Fruit fly (Drosophila melanogaster) whole organism, embryonic: ENCODE data around the gene topi.

Experiments
- ATbp ChIP-seq: fragments of 200-800 bp; sonication (Bioruptor generic); optimal IDR thresholded peaks from 2 replicates; lab custom pipeline; 2017; ENCODE audit warnings: missing biosample characterization, mild to moderate bottlenecking, missing genetic modification characterization, missing genetic modification reagents
- CG10366 ChIP-seq: fragments of 200-800 bp; sonication (Bioruptor generic); IDR thresholded peaks from 2 replicates; pipeline ENCODE4 v1.3.6; 2022; ENCODE audit warnings: missing biosample characterization, missing genetic modification characterization
- CG11093 ChIP-seq: fragments of 200-800 bp; sonication (Bioruptor generic); IDR thresholded peaks from 3 replicates; pipeline ENCODE4 v1.3.6; 2022; ENCODE audit warnings: missing biosample characterization, missing genetic modification characterization
- CG12155 ChIP-seq: fragments of 200-800 bp; sonication (Bioruptor generic); optimal IDR thresholded peaks from 3 replicates; lab custom pipeline; 2016; ENCODE audit warnings: missing biosample characterization, missing genetic modification characterization
- CG15479 ChIP-seq: fragments of 200-800 bp; sonication (Bioruptor generic); optimal IDR thresholded peaks from 3 replicates; lab custom pipeline; 2019; ENCODE audit warnings: missing biosample characterization, mild to moderate bottlenecking, missing genetic modification characterization, moderate library complexity
- CG16863 ChIP-seq: fragments of 200-800 bp; sonication (Bioruptor generic); optimal IDR thresholded peaks from 3 replicates; lab custom pipeline; 2016; ENCODE audit warnings: missing biosample characterization, missing genetic modification characterization
- CG17361 ChIP-seq: fragments of 200-800 bp; sonication (Bioruptor generic); IDR thresholded peaks from 3 replicates; pipeline ENCODE4 v1.3.6; 2022; ENCODE audit warnings: missing biosample characterization, missing genetic modification characterization
- CG18262 ChIP-seq: fragments of 200-800 bp; optimal IDR thresholded peaks from 3 replicates; lab custom pipeline; 2019; ENCODE audit warnings: missing biosample characterization, mild to moderate bottlenecking, missing genetic modification characterization, moderate library complexity
- CG30020 ChIP-seq: fragments of 200-800 bp; optimal IDR thresholded peaks from 2 replicates; lab custom pipeline; 2019; ENCODE audit warnings: missing biosample characterization, mild to moderate bottlenecking, missing genetic modification characterization, moderate library complexity
- CG33213 ChIP-seq: fragments of 200-800 bp; sonication (Bioruptor generic); optimal IDR thresholded peaks from 3 replicates; lab custom pipeline; 2016; ENCODE audit warnings: missing biosample characterization, missing genetic modification characterization
- CG34376 ChIP-seq: fragments of 200-800 bp; sonication (Bioruptor generic); optimal IDR thresholded peaks from 2 replicates; lab custom pipeline; 2018; ENCODE audit warnings: missing biosample characterization, mild to moderate bottlenecking, missing genetic modification characterization
- CG3838 ChIP-seq: fragments of 200-800 bp; sonication (Bioruptor generic); optimal IDR thresholded peaks from 3 replicates; lab custom pipeline; 2016; ENCODE audit warnings: missing biosample characterization, missing genetic modification characterization
- CG43689 ChIP-seq: fragments of 200-800 bp; sonication (Bioruptor generic); IDR thresholded peaks from 2 replicates; pipeline ENCODE4 v1.3.6; 2022; ENCODE audit warnings: missing biosample characterization, missing genetic modification characterization
- CG5180 ChIP-seq: fragments of 200-800 bp; sonication (Bioruptor generic); optimal IDR thresholded peaks from 3 replicates; lab custom pipeline; 2017; ENCODE audit warnings: missing biosample characterization, missing genetic modification characterization, mild to moderate bottlenecking, moderate library complexity, missing genetic modification reagents
- CG6254 ChIP-seq: fragments of 200-800 bp; sonication (Bioruptor generic); optimal IDR thresholded peaks from 3 replicates; lab custom pipeline; 2017; ENCODE audit warnings: mild to moderate bottlenecking, missing biosample characterization, missing genetic modification reagents, missing genetic modification characterization
- CG8281 ChIP-seq: fragments of 200-800 bp; sonication (Bioruptor generic); optimal IDR thresholded peaks from 2 replicates; lab custom pipeline; 2018; ENCODE audit warnings: missing biosample characterization, mild to moderate bottlenecking, missing genetic modification characterization, moderate library complexity
- CG8290 ChIP-seq, 3 experiments: fragments of 200-800 bp; sonication (Bioruptor generic); optimal IDR thresholded peaks; 2 replicates each; lab custom pipeline; 2016 to 2019; ENCODE audit warnings: missing biosample characterization in 3 of 3, missing genetic modification characterization in 3 of 3, mild to moderate bottlenecking in 2 of 3, moderate library complexity in 1 of 3
- CG8388 ChIP-seq: fragments of 200-800 bp; sonication (Bioruptor generic); optimal IDR thresholded peaks from 2 replicates; lab custom pipeline; 2019; ENCODE audit warnings: missing biosample characterization, mild to moderate bottlenecking, missing genetic modification characterization, moderate library complexity
- CG8924 ChIP-seq: fragments of 200-800 bp; optimal IDR thresholded peaks from 3 replicates; lab custom pipeline; 2019; ENCODE audit warnings: missing biosample characterization, mild to moderate bottlenecking, missing genetic modification characterization, moderate library complexity
- CG9727 ChIP-seq: fragments of 200-800 bp; sonication (Bioruptor generic); optimal IDR thresholded peaks from 3 replicates; lab custom pipeline; 2017; ENCODE audit warnings: missing biosample characterization, mild to moderate bottlenecking, missing genetic modification characterization
- CHES-1-like ChIP-seq: fragments of 200-800 bp; sonication (Bioruptor generic); optimal IDR thresholded peaks from 2 replicates; lab custom pipeline; 2016; ENCODE audit warnings: missing biosample characterization, missing genetic modification characterization
- Chrac-16 ChIP-seq: fragments of 200-800 bp; sonication (Bioruptor generic); optimal IDR thresholded peaks from 3 replicates; lab custom pipeline; 2016; ENCODE audit warnings: missing biosample characterization, missing genetic modification characterization
- D19A ChIP-seq: fragments of 200-800 bp; optimal IDR thresholded peaks from 3 replicates; lab custom pipeline; 2019; ENCODE audit warnings: missing biosample characterization, mild to moderate bottlenecking, missing genetic modification characterization, moderate library complexity
- Dad ChIP-seq: fragments of 200-800 bp; sonication (Bioruptor generic); optimal IDR thresholded peaks from 3 replicates; lab custom pipeline; 2016; ENCODE audit warnings: missing biosample characterization, missing genetic modification characterization
- Dek ChIP-seq: fragments of 200-800 bp; sonication (Bioruptor generic); optimal IDR thresholded peaks from 3 replicates; lab custom pipeline; 2019; ENCODE audit warnings: missing biosample characterization, mild to moderate bottlenecking, missing genetic modification characterization, moderate library complexity
- Ets65A ChIP-seq: fragments of 200-800 bp; sonication (Bioruptor generic); peaks from one replicate; lab custom pipeline; 2016; ENCODE audit warnings: missing biosample characterization, missing genetic modification characterization
- Fer1 ChIP-seq: fragments of 200-800 bp; sonication (Bioruptor generic); optimal IDR thresholded peaks from 2 replicates; lab custom pipeline; 2017; ENCODE audit warnings: missing biosample characterization, mild to moderate bottlenecking, missing genetic modification characterization
- HLHmδ ChIP-seq: fragments of 200-800 bp; sonication (Bioruptor generic); optimal IDR thresholded peaks from 2 replicates; lab custom pipeline; 2018; ENCODE audit warnings: missing biosample characterization, mild to moderate bottlenecking, missing genetic modification characterization, moderate library complexity
- HmgD ChIP-seq: fragments of 200-800 bp; sonication (Bioruptor generic); optimal IDR thresholded peaks from 3 replicates; lab custom pipeline; 2016; ENCODE audit warnings: missing biosample characterization, missing genetic modification characterization
- Hr39 ChIP-seq: fragments of >200 bp; optimal IDR thresholded peaks from 2 replicates; lab custom pipeline; 2017
- Lhr ChIP-seq: fragments of 200-800 bp; sonication (Bioruptor generic); optimal IDR thresholded peaks from 3 replicates; lab custom pipeline; 2017; ENCODE audit warnings: mild to moderate bottlenecking, missing biosample characterization, missing genetic modification reagents, missing genetic modification characterization
- Lpt ChIP-seq: fragments of >200 bp; optimal IDR thresholded peaks from 2 replicates; lab custom pipeline; 2018; ENCODE audit warnings: missing biosample characterization, missing genetic modification characterization
- Meics ChIP-seq: fragments of 200-800 bp; sonication (Bioruptor generic); optimal IDR thresholded peaks from 2 replicates; lab custom pipeline; 2017; ENCODE audit warnings: missing biosample characterization, mild to moderate bottlenecking, missing genetic modification characterization
- Mes4 ChIP-seq: fragments of 200-800 bp; sonication (Bioruptor generic); optimal IDR thresholded peaks from 2 replicates; lab custom pipeline; 2016; ENCODE audit warnings: missing biosample characterization, missing genetic modification characterization
- NK7.1 ChIP-seq: fragments of 200-800 bp; sonication (Bioruptor generic); optimal IDR thresholded peaks from 3 replicates; lab custom pipeline; 2016; ENCODE audit warnings: missing biosample characterization, missing genetic modification characterization
- Oaz ChIP-seq: fragments of 200-800 bp; sonication (Bioruptor generic); IDR thresholded peaks from 2 replicates; pipeline ENCODE4 v1.3.6; 2022; ENCODE audit warnings: missing biosample characterization, missing genetic modification characterization
- Pdp1 ChIP-seq, 2 experiments: fragments of 200-800 bp; sonication (Bioruptor generic); optimal IDR thresholded peaks; 3 replicates each; lab custom pipeline; 2016; ENCODE audit warnings: missing biosample characterization in 2 of 2, missing genetic modification characterization in 2 of 2, mild to moderate bottlenecking in 1 of 2, moderate library complexity in 1 of 2
- YL-1 ChIP-seq: fragments of 200-800 bp; sonication (Bioruptor generic); optimal IDR thresholded peaks from 3 replicates; lab custom pipeline; 2017; ENCODE audit warnings: missing biosample characterization, mild to moderate bottlenecking, missing genetic modification characterization
- bowl ChIP-seq: fragments of 200-800 bp; sonication (Bioruptor generic); IDR thresholded peaks from 2 replicates; pipeline ENCODE4 v1.3.6; 2022; ENCODE audit warnings: missing biosample characterization, missing genetic modification characterization
- cg ChIP-seq: fragments of 200-800 bp; sonication (Bioruptor generic); optimal IDR thresholded peaks from 3 replicates; lab custom pipeline; 2019; ENCODE audit warnings: missing biosample characterization, mild to moderate bottlenecking, missing genetic modification characterization, moderate library complexity
- chm ChIP-seq: fragments of 200-800 bp; sonication (Bioruptor generic); IDR thresholded peaks from 2 replicates; pipeline ENCODE4 v1.3.6; 2022; ENCODE audit warnings: missing biosample characterization, missing genetic modification characterization
- corto ChIP-seq: fragments of 200-800 bp; sonication (Bioruptor generic); optimal IDR thresholded peaks from 2 replicates; lab custom pipeline; 2016; ENCODE audit warnings: missing biosample characterization, mild to moderate bottlenecking, missing genetic modification characterization, moderate library complexity
- dmrt99B ChIP-seq: fragments of 200-800 bp; sonication (Bioruptor generic); optimal IDR thresholded peaks from 2 replicates; lab custom pipeline; 2018; ENCODE audit warnings: missing biosample characterization, mild to moderate bottlenecking, missing genetic modification characterization, moderate library complexity
- fd96Cb ChIP-seq: fragments of 200-800 bp; sonication (Bioruptor generic); optimal IDR thresholded peaks from 2 replicates; lab custom pipeline; 2018; ENCODE audit warnings: missing biosample characterization, mild to moderate bottlenecking, missing genetic modification characterization, moderate library complexity
- maf-S ChIP-seq: fragments of 200-800 bp; sonication (Bioruptor generic); optimal IDR thresholded peaks from 2 replicates; lab custom pipeline; 2016; ENCODE audit warnings: missing biosample characterization, missing genetic modification characterization
- schlank ChIP-seq: fragments of 200-800 bp; sonication (Bioruptor generic); optimal IDR thresholded peaks from 2 replicates; lab custom pipeline; 2018; ENCODE audit warnings: missing biosample characterization, mild to moderate bottlenecking, missing genetic modification characterization
- scrt ChIP-seq: fragments of 200-800 bp; sonication (Bioruptor generic); optimal IDR thresholded peaks from 2 replicates; lab custom pipeline; 2018; ENCODE audit warnings: missing biosample characterization, mild to moderate bottlenecking, missing genetic modification characterization, moderate library complexity
- ssp ChIP-seq: fragments of 200-800 bp; sonication (Bioruptor generic); IDR thresholded peaks from 2 replicates; pipeline ENCODE4 v1.3.6; 2022; ENCODE audit warnings: missing biosample characterization, missing genetic modification characterization
- tll ChIP-seq, 2 experiments: fragments of 200-800 bp in 1 of 2; fragments of >200 bp in 1 of 2; sonication (Bioruptor generic) in 1 of 2; optimal IDR thresholded peaks; 2 replicates each; lab custom pipeline; 2017 to 2019; ENCODE audit warnings: missing biosample characterization in 2 of 2, missing genetic modification characterization in 2 of 2, mild to moderate bottlenecking in 1 of 2, moderate library complexity in 1 of 2
- trem ChIP-seq: fragments of 200-800 bp; optimal IDR thresholded peaks from 3 replicates; lab custom pipeline; 2019; ENCODE audit warnings: missing biosample characterization, mild to moderate bottlenecking, missing genetic modification characterization, moderate library complexity

Gene topi

DNA sequence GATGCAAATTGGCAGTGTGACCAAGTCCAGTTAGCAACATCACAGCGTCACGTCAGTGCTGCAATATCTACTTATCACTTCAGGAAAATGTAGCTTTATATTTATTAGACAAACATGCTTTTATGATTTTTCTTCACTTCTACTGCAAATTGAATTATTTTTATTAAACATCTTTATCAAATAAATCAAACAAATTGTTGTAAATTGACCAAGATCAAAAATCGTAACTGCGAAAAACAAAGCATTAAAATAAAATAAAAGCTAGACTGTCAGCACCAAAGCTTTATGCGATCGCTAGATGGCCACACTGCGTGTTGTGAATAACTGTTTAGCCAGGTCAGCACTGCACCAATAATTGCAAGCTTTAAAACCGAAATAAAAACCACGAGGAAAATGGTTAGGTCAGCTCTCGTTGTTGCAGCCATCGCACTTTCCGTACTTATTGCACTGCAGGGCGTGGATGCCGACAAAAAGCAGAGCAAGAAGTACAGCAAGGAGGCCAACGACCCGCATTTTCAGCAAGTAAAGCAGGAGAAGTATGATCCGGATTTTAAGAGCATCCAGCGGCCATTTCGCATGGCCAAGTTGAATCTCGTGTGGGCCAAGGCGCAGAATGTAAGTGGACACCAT lies 16.4 kb downstream of the topi start, which contains the start of the genes CG12945 and CG8507 (continued):
- TF ChIP-seq cg (GFP tag; lab: Kevin White, UChicago), result no peak
- peak; percentile 45 for TF ChIP-seq CG8290 (GFP tag; optimal IDR thresholded peaks at IDR 0.05; lab: Kevin White, UChicago)
- no peak for TF ChIP-seq CG8290 (tag; optimal IDR thresholded peaks at IDR 0.05; lab: Kevin White, UChicago)
- peak; percentile 34 for TF ChIP-seq trem (tag; lab: Kevin White, UChicago)
- no peak for TF ChIP-seq scrt (GFP tag; lab: Kevin White, UChicago)
- peak; percentile 54 for TF ChIP-seq CHES-1-like (GFP tag; lab: Kevin White, UChicago)
- no peak for TF ChIP-seq fd96Cb (tag; lab: Kevin White, UChicago)
- no peak for TF ChIP-seq corto (GFP tag; lab: Kevin White, UChicago)
- TF ChIP-seq maf-S (GFP tag; lab: Kevin White, UChicago), result no peak
- TF ChIP-seq dmrt99B (tag; lab: Kevin White, UChicago), result no peak
- TF ChIP-seq Fer1 (GFP tag; lab: Kevin White, UChicago), result peak; percentile 57
- peak; percentile 50 for TF ChIP-seq Dek (tag; lab: Kevin White, UChicago)
- no peak for TF ChIP-seq D19A (tag; lab: Kevin White, UChicago)
- no peak for TF ChIP-seq CG8281 (tag; lab: Kevin White, UChicago)
- TF ChIP-seq CG12155, result peak; percentile 35
- no peak for TF ChIP-seq CG16863 (GFP tag; lab: Kevin White, UChicago)
- no peak for TF ChIP-seq HmgD (GFP tag; lab: Kevin White, UChicago)
- TF ChIP-seq Lpt (GFP tag; lab: Kevin White, UChicago), result no peak
- TF ChIP-seq ATbp (GFP tag; lab: Kevin White, UChicago), result no peak
- TF ChIP-seq Dad (GFP tag; lab: Kevin White, UChicago), result peak; percentile 26
- peak; percentile 91 for TF ChIP-seq Ets65A
- TF ChIP-seq CG33213 (GFP tag; lab: Kevin White, UChicago), result no peak
- TF ChIP-seq Hr39, result no peak
- TF ChIP-seq CG11093 (GFP tag; lab: Robert Waterston, UW), result no peak
- no peak for TF ChIP-seq CG5180 (GFP tag; lab: Kevin White, UChicago)
- no peak; the same call in 1 of the 2 replicates for TF ChIP-seq CG10366 (GFP tag; lab: Robert Waterston, UW)
- peak; percentile 47 for TF ChIP-seq YL-1 (GFP tag; lab: Kevin White, UChicago)
- no peak for TF ChIP-seq schlank (tag; lab: Kevin White, UChicago)
- peak; percentile 48 for TF ChIP-seq CG18262 (tag; lab: Kevin White, UChicago)
- TF ChIP-seq Lhr (GFP tag; lab: Kevin White, UChicago), result no peak
- TF ChIP-seq Pdp1 (GFP tag; optimal IDR thresholded peaks at IDR 0.05; lab: Kevin White, UChicago), result peak; percentile 56 to 59
- peak; percentile 52 for TF ChIP-seq Meics (GFP tag; lab: Kevin White, UChicago)
- no peak for TF ChIP-seq CG8388
- TF ChIP-seq CG3838 (GFP tag; lab: Kevin White, UChicago), result no peak
- peak; percentile 69 for TF ChIP-seq CG17361 (GFP tag; lab: Robert Waterston, UW)
- no peak for TF ChIP-seq CG43689
- TF ChIP-seq NK7.1, result no peak
- no peak for TF ChIP-seq CG6254 (GFP tag; lab: Kevin White, UChicago)
- TF ChIP-seq CG9727 (GFP tag; lab: Kevin White, UChicago), result peak; percentile 42
- TF ChIP-seq CG34376, result peak; percentile 24
- TF ChIP-seq CG8924 (tag; lab: Kevin White, UChicago), result peak; percentile 31
- no peak for TF ChIP-seq Mes4
- peak in 1 of 2 experiments; percentile 47 for TF ChIP-seq tll (GFP tag; optimal IDR thresholded peaks at IDR 0.05; lab: Kevin White, UChicago)
- TF ChIP-seq ssp (GFP tag; lab: Robert Waterston, UW), result peak; percentile 40
- no peak for TF ChIP-seq chm
- TF ChIP-seq bowl (GFP tag; lab: Robert Waterston, UW), result no peak
- TF ChIP-seq HLHmδ (GFP tag; lab: Kevin White, UChicago), result no peak
- TF ChIP-seq CG30020 (tag; lab: Kevin White, UChicago), result peak; percentile 52
- TF ChIP-seq Chrac-16 (GFP tag; lab: Kevin White, UChicago), result peak; percentile 28
- TF ChIP-seq CG15479 (GFP tag; lab: Kevin White, UChicago), result peak; percentile 8
- TF ChIP-seq Oaz, result no peak
